Fruit fly (Drosophila melanogaster) whole organism, prepupa: ENCODE data around the gene sa.
A peak's percentile ranks its signal among the peaks of the same experiment; 100 is the strongest.

Experiments used
- CG11902 ChIP-seq: fragments of 200-800 bp; sonication (Bioruptor generic); optimal IDR thresholded peaks from 3 replicates; lab custom pipeline; 2016; ENCODE audit warnings: missing biosample characterization, missing genetic modification characterization
- CG6163 ChIP-seq: fragments of 200-800 bp; sonication (Bioruptor generic); IDR thresholded peaks from 3 replicates; pipeline ENCODE4 v1.3.6; 2022; ENCODE audit warnings: missing biosample characterization, missing genetic modification characterization
- CG6854 ChIP-seq: fragments of 200-800 bp; sonication (Bioruptor generic); optimal IDR thresholded peaks from 2 replicates; lab custom pipeline; 2017; ENCODE audit warnings: missing biosample characterization, mild to moderate bottlenecking, missing genetic modification characterization
- Hr38 ChIP-seq: sonication (Bioruptor generic); optimal IDR thresholded peaks from 2 replicates; lab custom pipeline; 2016; ENCODE audit warnings: missing biosample characterization, missing genetic modification characterization
- Hr39 ChIP-seq: fragments of 200-800 bp; sonication (Bioruptor generic); optimal IDR thresholded peaks from 2 replicates; lab custom pipeline; 2016; ENCODE audit warnings: missing biosample characterization, missing genetic modification characterization
- Sox102F ChIP-seq: fragments of 200-800 bp; sonication (Bioruptor generic); optimal IDR thresholded peaks from 2 replicates; lab custom pipeline; 2016; ENCODE audit warnings: missing biosample characterization, mild to moderate bottlenecking, missing genetic modification characterization
- vri ChIP-seq: fragments of 200-800 bp; sonication (Bioruptor generic); optimal IDR thresholded peaks from 3 replicates; lab custom pipeline; 2016; ENCODE audit warnings: missing biosample characterization, mild to moderate bottlenecking, missing genetic modification characterization

DNA sequence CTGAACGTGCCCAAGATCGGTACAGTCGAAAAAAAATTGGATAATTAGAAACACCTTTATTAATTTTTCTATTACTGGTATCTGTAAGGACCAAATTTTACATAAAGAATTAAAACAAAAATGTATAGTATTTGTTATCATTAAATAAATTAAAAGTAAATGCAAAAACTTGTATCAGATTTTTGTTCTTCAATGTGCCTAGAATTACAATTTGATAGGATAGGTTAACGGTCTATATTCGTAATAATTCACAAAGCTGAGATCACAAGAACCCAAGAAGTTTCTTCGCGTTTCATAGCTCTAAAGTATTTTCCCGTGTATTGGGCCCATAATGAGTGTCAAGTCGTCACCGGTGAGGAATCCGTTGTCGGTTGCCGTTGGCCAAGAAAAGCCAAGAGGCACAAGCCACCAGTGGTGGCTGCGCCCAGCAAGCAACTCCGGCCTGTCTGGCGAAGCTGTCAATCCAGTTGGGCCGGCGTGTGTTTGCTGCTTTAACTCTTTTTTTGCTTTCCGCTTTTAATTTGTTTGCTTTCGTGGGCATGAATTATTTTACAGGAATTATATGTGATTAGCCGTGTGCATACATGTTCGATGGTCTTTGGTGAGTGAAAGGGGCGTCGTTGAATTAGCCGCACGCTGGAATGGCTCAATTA lies 11.5 kb upstream of the sa start:
- TF ChIP-seq CG11902 (GFP tag; lab: Kevin White, UChicago): peak; percentile 45
- TF ChIP-seq CG6854: no peak
- TF ChIP-seq Hr38 (GFP tag; lab: Kevin White, UChicago): no peak
- peak; percentile 24 for TF ChIP-seq Hr39 (GFP tag; lab: Kevin White, UChicago)
- TF ChIP-seq Sox102F (GFP tag; lab: Kevin White, UChicago): peak; percentile 55
- TF ChIP-seq vri: no peak
- peak; percentile 46; the same call in 2 of the 3 replicates for TF ChIP-seq CG6163
